Fruit fly (Drosophila melanogaster): Measurements from ENCODE around the gene ome.

- no peak for TF ChIP-seq Dll (optimal IDR thresholded peaks at IDR 0.05)
- TF ChIP-seq pan (optimal IDR thresholded peaks at IDR 0.05), result no peak
- no peak for TF ChIP-seq psq (optimal IDR thresholded peaks at IDR 0.05)
- TF ChIP-seq EcR (GFP tag; optimal IDR thresholded peaks at IDR 0.05), result peak in 1 of 2 experiments; percentile 25
- TF ChIP-seq usp (GFP tag; optimal IDR thresholded peaks at IDR 0.05), result no peak
These were observed 34.7 kb upstream of the ome start for dm6 chr3L:14637705-14638529.
